Worm (Caenorhabditis elegans): ENCODE data around the gene B0416.2.

ce11 chrX:9336227-9336626 lies 37.3 kb downstream of the B0416.2 start:
- TF ChIP-seq pha-4 (GFP tag; IDR thresholded peaks at IDR 0.05) (no peak), pha-4 (tag; optimal IDR thresholded peaks at IDR 0.05) (no peak), lsy-2 (tag; optimal IDR thresholded peaks at IDR 0.05) (no peak), Y5F2A.4 (GFP tag; optimal IDR thresholded peaks at IDR 0.05) (no peak), snpc-4 (tag; optimal IDR thresholded peaks at IDR 0.05) (no peak), nhr-237 (tag; optimal IDR thresholded peaks at IDR 0.05) (no peak), ztf-7 (tag; optimal IDR thresholded peaks at IDR 0.05) (no peak)
